Worm (Caenorhabditis elegans) whole organism, L1 larva: ENCODE data around the gene nspc-18.

Experiments used
- C16A3.4 ChIP-seq: fragments of 150-350 bp; optimal IDR thresholded peaks from 2 replicates; lab custom pipeline; 2014; ENCODE audit warnings: missing biosample characterization, missing genetic modification characterization
- C34B4.2 ChIP-seq: sonication (generic microtip); optimal IDR thresholded peaks from 2 replicates; lab custom pipeline; 2017; ENCODE audit warnings: mild to moderate bottlenecking, missing genetic modification characterization, missing compliant biosample characterization
- Y116A8C.19 ChIP-seq: sonication (generic microtip); optimal IDR thresholded peaks from 2 replicates; lab custom pipeline; 2016; ENCODE audit warnings: missing compliant biosample characterization, missing genetic modification characterization, borderline replicate concordance
- aha-1 ChIP-seq: fragments of 150-350 bp; optimal IDR thresholded peaks from 2 replicates; lab custom pipeline; 2014; ENCODE audit warnings: missing biosample characterization, missing genetic modification characterization
- alr-1 ChIP-seq: fragments of 200-800 bp; sonication (Bioruptor generic); optimal IDR thresholded peaks from 2 replicates; lab custom pipeline; 2018; ENCODE audit warnings: borderline replicate concordance, mild to moderate bottlenecking, missing genetic modification characterization, missing compliant biosample characterization
- blmp-1 ChIP-seq: fragments of 150-350 bp; optimal IDR thresholded peaks from 2 replicates; lab custom pipeline; 2014; ENCODE audit warnings: missing biosample characterization, missing genetic modification characterization
- ceh-82 ChIP-seq, 3 experiments: fragments of 150-350 bp in 1 of 3; sonication (generic microtip) in 2 of 3; optimal IDR thresholded peaks; 2 replicates each; lab custom pipeline; 2014 to 2017; ENCODE audit warnings: missing biosample characterization in 3 of 3, missing genetic modification characterization in 3 of 3
- ceh-88 ChIP-seq: fragments of 200-800 bp; sonication (Bioruptor generic); IDR thresholded peaks from 2 replicates; pipeline ENCODE4 v1.3.6; 2022; ENCODE audit warnings: missing genetic modification characterization, missing compliant biosample characterization
- ceh-90 ChIP-seq: sonication (generic microtip); optimal IDR thresholded peaks from 2 replicates; lab custom pipeline; 2016; ENCODE audit warnings: missing genetic modification characterization, missing compliant biosample characterization
- dpl-1 ChIP-seq, 3 experiments: fragments of 150-350 bp in 2 of 3; sonication (generic microtip) in 1 of 3; optimal IDR thresholded peaks; 2 replicates each; lab custom pipeline; 2014 to 2017; ENCODE audit warnings: missing biosample characterization in 3 of 3, missing genetic modification characterization in 3 of 3, missing genetic modification reagents in 3 of 3
- dsc-1 ChIP-seq: sonication (generic microtip); optimal IDR thresholded peaks from 2 replicates; lab custom pipeline; 2016; ENCODE audit warnings: mild to moderate bottlenecking, missing genetic modification characterization, missing compliant biosample characterization
- efl-1 ChIP-seq, 4 experiments: fragments of 150-350 bp; optimal IDR thresholded peaks in 3 of 4; peaks in 1 of 4; 1 replicate in 1 of 4; 2 replicates in 3 of 4; lab custom pipeline; 2014; ENCODE audit warnings: missing biosample characterization in 2 of 4, missing genetic modification characterization in 2 of 4, missing genetic modification reagents in 2 of 4
- efl-3 ChIP-seq: fragments of 200-800 bp; sonication (Bioruptor generic); optimal IDR thresholded peaks from 2 replicates; lab custom pipeline; 2018; ENCODE audit warnings: mild to moderate bottlenecking, missing genetic modification characterization, missing compliant biosample characterization
- egl-27 ChIP-seq, 2 experiments: fragments of 150-350 bp in 1 of 2; sonication (generic microtip); optimal IDR thresholded peaks; 3 replicates each; lab custom pipeline; 2017 to 2018; ENCODE audit warnings: missing biosample characterization in 2 of 2, missing genetic modification characterization in 2 of 2, missing genetic modification reagents in 2 of 2
- elt-2 ChIP-seq: sonication (generic microtip); optimal IDR thresholded peaks from 2 replicates; lab custom pipeline; 2016; ENCODE audit warnings: missing genetic modification characterization, mild to moderate bottlenecking, inconsistent platforms, missing compliant biosample characterization, missing genetic modification reagents
- elt-3 ChIP-seq, 6 experiments: fragments of 150-350 bp in 1 of 6; sonication (generic microtip); optimal IDR thresholded peaks; 2 replicates each; lab custom pipeline; 2017 to 2018; ENCODE audit warnings: missing biosample characterization in 6 of 6, missing genetic modification characterization in 6 of 6, inconsistent platforms in 1 of 6
- fkh-10 ChIP-seq: sonication (generic microtip); optimal IDR thresholded peaks from 2 replicates; lab custom pipeline; 2017; ENCODE audit warnings: missing biosample characterization, missing genetic modification reagents, missing genetic modification characterization
- fos-1 ChIP-seq: fragments of 150-350 bp; optimal IDR thresholded peaks from 2 replicates; lab custom pipeline; 2014; ENCODE audit warnings: missing biosample characterization, missing genetic modification characterization
- hlh-17 ChIP-seq: fragments of 200-800 bp; sonication (Bioruptor generic); optimal IDR thresholded peaks from 2 replicates; lab custom pipeline; 2018; ENCODE audit warnings: missing genetic modification characterization, mild to moderate bottlenecking, missing compliant biosample characterization, moderate library complexity, borderline replicate concordance
- isw-1 ChIP-seq: fragments of 200-800 bp; sonication (Bioruptor generic); IDR thresholded peaks from 2 replicates; pipeline ENCODE4 v1.3.6; 2022; ENCODE audit warnings: missing genetic modification characterization, missing compliant biosample characterization
- jun-1 ChIP-seq: fragments of 150-350 bp; optimal IDR thresholded peaks from 2 replicates; lab custom pipeline; 2014; ENCODE audit warnings: missing biosample characterization, missing genetic modification reagents, missing genetic modification characterization
- lin-14 ChIP-seq: fragments of 200-800 bp; sonication (Bioruptor generic); optimal IDR thresholded peaks from 2 replicates; lab custom pipeline; 2018; ENCODE audit warnings: mild to moderate bottlenecking, missing genetic modification characterization, moderate library complexity, missing compliant biosample characterization
- lin-15B ChIP-seq: fragments of 150-350 bp; sonication (generic microtip); optimal IDR thresholded peaks from 3 replicates; lab custom pipeline; 2014; ENCODE audit warnings: missing biosample characterization, missing genetic modification characterization
- lin-35 ChIP-seq, 2 experiments: fragments of 150-350 bp; optimal IDR thresholded peaks; 2 replicates each; lab custom pipeline; 2014; ENCODE audit warnings: missing biosample characterization in 2 of 2, missing genetic modification characterization in 2 of 2, missing genetic modification reagents in 2 of 2
- lir-3 ChIP-seq: sonication (generic microtip); optimal IDR thresholded peaks from 2 replicates; lab custom pipeline; 2016; ENCODE audit warnings: mild to moderate bottlenecking, missing genetic modification characterization, moderate library complexity, missing compliant biosample characterization; ENCODE audit not compliant: poor library complexity
- lsy-2 ChIP-seq, 2 experiments: fragments of 150-350 bp; optimal IDR thresholded peaks; 2 replicates each; lab custom pipeline; 2014; ENCODE audit warnings: missing biosample characterization in 2 of 2, missing genetic modification characterization in 2 of 2
- mab-9 ChIP-seq: fragments of 200-800 bp; sonication (Bioruptor generic); IDR thresholded peaks from 2 replicates; pipeline ENCODE4 v1.3.6; 2022; ENCODE audit warnings: missing genetic modification reagents, missing genetic modification characterization, missing compliant biosample characterization
- mef-2 ChIP-seq: fragments of 150-350 bp; optimal IDR thresholded peaks from 2 replicates; lab custom pipeline; 2014; ENCODE audit warnings: missing biosample characterization, missing genetic modification characterization
- mep-1 ChIP-seq: fragments of 150-350 bp; optimal IDR thresholded peaks from 2 replicates; lab custom pipeline; 2014; ENCODE audit warnings: missing biosample characterization, missing genetic modification characterization
- nhr-12 ChIP-seq: sonication (generic microtip); optimal IDR thresholded peaks from 2 replicates; lab custom pipeline; 2017; ENCODE audit warnings: missing biosample characterization, missing genetic modification characterization
- nhr-19 ChIP-seq: fragments of 200-800 bp; sonication (Bioruptor generic); conservative IDR thresholded peaks from 2 replicates; pipeline ENCODE4 v1.3.6; 2022; ENCODE audit warnings: missing genetic modification characterization, missing compliant biosample characterization
- nhr-20 ChIP-seq: sonication (generic microtip); optimal IDR thresholded peaks from 2 replicates; lab custom pipeline; 2016; ENCODE audit warnings: mild to moderate bottlenecking, missing genetic modification characterization, missing compliant biosample characterization
- nhr-237 ChIP-seq: fragments of 150-350 bp; optimal IDR thresholded peaks from 2 replicates; lab custom pipeline; 2014; ENCODE audit warnings: missing biosample characterization, missing genetic modification characterization
- nhr-47 ChIP-seq: sonication (generic microtip); optimal IDR thresholded peaks from 2 replicates; lab custom pipeline; 2016; ENCODE audit warnings: mild to moderate bottlenecking, missing genetic modification characterization, moderate library complexity, missing compliant biosample characterization
- nhr-84 ChIP-seq: sonication (generic microtip); optimal IDR thresholded peaks from 2 replicates; lab custom pipeline; 2017; ENCODE audit warnings: missing biosample characterization, missing genetic modification characterization
- nhr-85 ChIP-seq: sonication (generic microtip); peaks from one replicate; lab custom pipeline; 2016; ENCODE audit warnings: missing genetic modification characterization, inconsistent platforms, missing compliant biosample characterization
- pag-3 ChIP-seq: sonication (generic microtip); optimal IDR thresholded peaks from 2 replicates; lab custom pipeline; 2017; ENCODE audit warnings: missing genetic modification characterization, mild to moderate bottlenecking, missing compliant biosample characterization, antibody characterized with exemption, borderline replicate concordance; ENCODE audit not compliant: insufficient read depth
- skn-1 ChIP-seq: fragments of 150-350 bp; optimal IDR thresholded peaks from 2 replicates; lab custom pipeline; 2014; ENCODE audit warnings: missing biosample characterization, missing genetic modification characterization
- snpc-4 ChIP-seq: fragments of 150-350 bp; optimal IDR thresholded peaks from 2 replicates; lab custom pipeline; 2014; ENCODE audit warnings: missing biosample characterization, missing genetic modification characterization
- sox-4 ChIP-seq: sonication (generic microtip); optimal IDR thresholded peaks from 2 replicates; lab custom pipeline; 2016; ENCODE audit warnings: missing genetic modification characterization, missing compliant biosample characterization
- sptf-1 ChIP-seq: fragments of 150-350 bp; optimal IDR thresholded peaks from 2 replicates; lab custom pipeline; 2014; ENCODE audit warnings: missing biosample characterization, missing genetic modification characterization
- swsn-7 ChIP-seq: sonication (generic microtip); optimal IDR thresholded peaks from 2 replicates; lab custom pipeline; 2016; ENCODE audit warnings: missing genetic modification characterization, missing compliant biosample characterization
- tbx-2 ChIP-seq: sonication (generic microtip); optimal IDR thresholded peaks from 2 replicates; lab custom pipeline; 2016; ENCODE audit warnings: missing genetic modification characterization, missing compliant biosample characterization
- unc-130 ChIP-seq: fragments of 150-350 bp; optimal IDR thresholded peaks from 2 replicates; lab custom pipeline; 2017; ENCODE audit warnings: missing biosample characterization, missing genetic modification characterization, inconsistent platforms
- xbp-1 ChIP-seq: sonication (generic microtip); optimal IDR thresholded peaks from 2 replicates; lab custom pipeline; 2016; ENCODE audit warnings: missing genetic modification characterization, missing compliant biosample characterization
- zag-1 ChIP-seq: fragments of 150-350 bp; optimal IDR thresholded peaks from 2 replicates; lab custom pipeline; 2014; ENCODE audit warnings: missing biosample characterization, missing genetic modification characterization
- zip-4 ChIP-seq: fragments of 200-800 bp; sonication (Bioruptor generic); optimal IDR thresholded peaks from 2 replicates; lab custom pipeline; 2018; ENCODE audit warnings: mild to moderate bottlenecking, missing genetic modification characterization, moderate library complexity, missing compliant biosample characterization
- ztf-11 ChIP-seq, 2 experiments: sonication (generic microtip); optimal IDR thresholded peaks; 2 replicates each; lab custom pipeline; 2016 to 2017; ENCODE audit warnings: missing genetic modification characterization in 2 of 2, missing biosample characterization in 1 of 2, missing compliant biosample characterization in 1 of 2
- ztf-4 ChIP-seq: fragments of 150-350 bp; optimal IDR thresholded peaks from 2 replicates; lab custom pipeline; 2014; ENCODE audit warnings: missing biosample characterization, missing genetic modification characterization

The nspc-18 gene

ce11 chrX:14560297-14560680 lies 32.8 kb upstream of the nspc-18 start (continued):
- TF ChIP-seq ceh-90 (tag; lab: Kevin White, UChicago) = no peak
- no peak for TF ChIP-seq dsc-1 (tag; lab: Kevin White, UChicago)
- TF ChIP-seq nhr-12 (tag; lab: Kevin White, UChicago) = no peak
- TF ChIP-seq lin-15B = no peak
- peak; percentile 86 for TF ChIP-seq mep-1 (tag; lab: Kevin White, UChicago)
- TF ChIP-seq pag-3 (tag; lab: Kevin White, UChicago) = no peak
- no peak for TF ChIP-seq aha-1
- TF ChIP-seq snpc-4 (tag; lab: Kevin White, UChicago) = no peak
- no peak for TF ChIP-seq C34B4.2 (tag; lab: Kevin White, UChicago)
- TF ChIP-seq xbp-1 (tag; lab: Kevin White, UChicago) = peak; percentile 77
- no peak for TF ChIP-seq zag-1 (tag; lab: Kevin White, UChicago)
- peak; percentile 86 for TF ChIP-seq nhr-19 (GFP tag; lab: Robert Waterston, UW)
- TF ChIP-seq nhr-85 (tag; lab: Kevin White, UChicago) = peak; percentile 98
- TF ChIP-seq sptf-1 = no peak
- TF ChIP-seq zip-4 (GFP tag; lab: Kevin White, UChicago) = peak; percentile 41
- TF ChIP-seq swsn-7 (tag; lab: Kevin White, UChicago) = peak; percentile 85
- peak; percentile 98 for TF ChIP-seq nhr-20
- no peak for TF ChIP-seq alr-1 (tag; lab: Kevin White, UChicago)
- TF ChIP-seq dpl-1 (GFP tag; optimal IDR thresholded peaks at IDR 0.05; lab: Kevin White, UChicago) = peak; percentile 28 to 40 (median 36)
- TF ChIP-seq tbx-2 (tag; lab: Kevin White, UChicago) = peak; percentile 95
- TF ChIP-seq efl-1 (optimal IDR thresholded peaks at IDR 0.05; lab: Kevin White, UChicago) = peak; percentile 27 to 44
- no peak for TF ChIP-seq efl-1 (GFP tag; optimal IDR thresholded peaks at IDR 0.05 in 1 of 2; lab: Kevin White, UChicago)
- peak; percentile 77 for TF ChIP-seq ztf-4 (tag; lab: Kevin White, UChicago)
- TF ChIP-seq nhr-47 (tag; lab: Kevin White, UChicago) = peak; percentile 87
- peak in 4 of 6 experiments; percentile 55 to 88 (median 85) for TF ChIP-seq elt-3 (tag; optimal IDR thresholded peaks at IDR 0.05; lab: Kevin White, UChicago)
- TF ChIP-seq lin-35 (GFP tag; optimal IDR thresholded peaks at IDR 0.05; lab: Kevin White, UChicago) = peak; percentile 40 to 74
- peak; percentile 57 for TF ChIP-seq sox-4 (tag; lab: Kevin White, UChicago)
- TF ChIP-seq ceh-82 (tag; optimal IDR thresholded peaks at IDR 0.05; lab: Kevin White, UChicago) = peak; percentile 55 to 78 (median 68)
- TF ChIP-seq fkh-10 (GFP tag; lab: Kevin White, UChicago) = peak; percentile 84
- TF ChIP-seq isw-1 (GFP tag; lab: Robert Waterston, UW) = peak; percentile 65
- TF ChIP-seq ceh-88 = peak; percentile 64
- TF ChIP-seq fos-1 (tag; lab: Kevin White, UChicago) = peak; percentile 78
- peak; percentile 87 for TF ChIP-seq nhr-237 (tag; lab: Kevin White, UChicago)
- peak; percentile 63 for TF ChIP-seq lir-3 (tag; lab: Kevin White, UChicago)
- peak; percentile 76 for TF ChIP-seq C16A3.4
- no peak for TF ChIP-seq nhr-84 (tag; lab: Kevin White, UChicago)
- peak; percentile 35 for TF ChIP-seq skn-1
- TF ChIP-seq unc-130 (tag; lab: Kevin White, UChicago) = peak; percentile 85
- TF ChIP-seq blmp-1 (tag; lab: Kevin White, UChicago) = peak; percentile 99
- TF ChIP-seq lsy-2 (tag; optimal IDR thresholded peaks at IDR 0.05; lab: Kevin White, UChicago) = peak; percentile 72 to 82
- TF ChIP-seq efl-3 (GFP tag; lab: Kevin White, UChicago) = no peak
- peak; percentile 96 to 99 for TF ChIP-seq egl-27 (tag; optimal IDR thresholded peaks at IDR 0.05; lab: Kevin White, UChicago)
- TF ChIP-seq mab-9 = peak; percentile 65
- no peak for TF ChIP-seq ztf-11 (tag; optimal IDR thresholded peaks at IDR 0.05; lab: Kevin White, UChicago)
- TF ChIP-seq hlh-17 (GFP tag; lab: Kevin White, UChicago) = no peak
- TF ChIP-seq Y116A8C.19 (tag; lab: Kevin White, UChicago) = no peak
- peak; percentile 98 for TF ChIP-seq lin-14 (GFP tag; lab: Kevin White, UChicago)
- peak; percentile 83 for TF ChIP-seq elt-2 (tag; lab: Kevin White, UChicago)
- peak; percentile 93 for TF ChIP-seq jun-1 (tag; lab: Kevin White, UChicago)
- peak; percentile 83 for TF ChIP-seq mef-2 (tag; lab: Kevin White, UChicago)
